Fruit fly (Drosophila melanogaster) whole organism, embryonic: ENCODE measurements around the gene Dr.

Source experiments
- Aef1 ChIP-seq: fragments of 200-800 bp; sonication (Bioruptor generic); IDR thresholded peaks from 3 replicates; pipeline ENCODE4 v1.3.6; 2022; ENCODE audit warnings: missing biosample characterization, missing genetic modification characterization
- Asciz ChIP-seq: fragments of 200-800 bp; sonication (Bioruptor generic); optimal IDR thresholded peaks from 2 replicates; lab custom pipeline; 2017; ENCODE audit warnings: missing biosample characterization, mild to moderate bottlenecking, missing genetic modification characterization, missing genetic modification reagents
- B-H1 ChIP-seq: fragments of 200-800 bp; sonication (Bioruptor generic); IDR thresholded peaks from 3 replicates; pipeline ENCODE4 v1.3.6; 2022; ENCODE audit warnings: missing biosample characterization, missing genetic modification characterization
- BtbVII ChIP-seq: fragments of 200-800 bp; sonication (Bioruptor generic); optimal IDR thresholded peaks from 3 replicates; lab custom pipeline; 2017; ENCODE audit warnings: missing biosample characterization, mild to moderate bottlenecking, missing genetic modification characterization
- Bteb2 ChIP-seq: fragments of 200-800 bp; sonication (Bioruptor generic); optimal IDR thresholded peaks from 2 replicates; lab custom pipeline; 2016; ENCODE audit warnings: missing biosample characterization, missing genetic modification characterization
- CG11504 ChIP-seq: fragments of 200-800 bp; sonication (Bioruptor generic); optimal IDR thresholded peaks from 3 replicates; lab custom pipeline; 2019; ENCODE audit warnings: missing biosample characterization, mild to moderate bottlenecking, missing genetic modification characterization, moderate library complexity
- CG13624 ChIP-seq: fragments of 200-800 bp; sonication (Bioruptor generic); optimal IDR thresholded peaks from 2 replicates; lab custom pipeline; 2016; ENCODE audit warnings: missing biosample characterization, missing genetic modification characterization
- CG13894 ChIP-seq: fragments of 200-800 bp; sonication (Bioruptor generic); optimal IDR thresholded peaks from 3 replicates; lab custom pipeline; 2018; ENCODE audit warnings: missing biosample characterization, mild to moderate bottlenecking, missing genetic modification characterization, moderate library complexity
- CG14965 ChIP-seq: fragments of 200-800 bp; sonication (Bioruptor generic); optimal IDR thresholded peaks from 2 replicates; lab custom pipeline; 2016; ENCODE audit warnings: missing biosample characterization, missing genetic modification characterization, borderline replicate concordance
- CG15073 ChIP-seq: fragments of 200-800 bp; sonication (Bioruptor generic); optimal IDR thresholded peaks from 2 replicates; lab custom pipeline; 2016; ENCODE audit warnings: missing biosample characterization, missing genetic modification characterization
- CG16813 ChIP-seq: fragments of 200-800 bp; sonication (Bioruptor generic); IDR thresholded peaks from 3 replicates; pipeline ENCODE4 v1.3.6; 2022; ENCODE audit warnings: missing biosample characterization, missing genetic modification characterization; ENCODE audit not compliant: partially characterized antibody
- CG17912 ChIP-seq: fragments of 200-800 bp; sonication (Bioruptor generic); optimal IDR thresholded peaks from 2 replicates; lab custom pipeline; 2018; ENCODE audit warnings: missing biosample characterization, mild to moderate bottlenecking, missing genetic modification characterization
- CG2129 ChIP-seq: fragments of 200-800 bp; sonication (Bioruptor generic); IDR thresholded peaks from 2 replicates; pipeline ENCODE4 v1.3.6; 2022; ENCODE audit warnings: missing biosample characterization, missing genetic modification characterization; ENCODE audit not compliant: partially characterized antibody
- CG2202 ChIP-seq: fragments of 200-800 bp; sonication (Bioruptor generic); optimal IDR thresholded peaks from 2 replicates; lab custom pipeline; 2018; ENCODE audit warnings: missing biosample characterization, mild to moderate bottlenecking, missing genetic modification characterization
- CG4820 ChIP-seq: fragments of 200-800 bp; sonication (Bioruptor generic); optimal IDR thresholded peaks from 3 replicates; lab custom pipeline; 2016; ENCODE audit warnings: missing biosample characterization, missing genetic modification characterization
- CG6689 ChIP-seq: fragments of 200-800 bp; sonication (Bioruptor generic); IDR thresholded peaks from 2 replicates; pipeline ENCODE4 v1.3.6; 2022; ENCODE audit warnings: missing biosample characterization, missing genetic modification characterization
- CG7928 ChIP-seq: fragments of 200-800 bp; sonication (Bioruptor generic); optimal IDR thresholded peaks from 2 replicates; lab custom pipeline; 2017; ENCODE audit warnings: missing biosample characterization, mild to moderate bottlenecking, missing genetic modification characterization
- CG8944 ChIP-seq: fragments of 200-800 bp; sonication (Bioruptor generic); optimal IDR thresholded peaks from 3 replicates; lab custom pipeline; 2016; ENCODE audit warnings: missing biosample characterization, missing genetic modification characterization
- Chrac-16 ChIP-seq: fragments of 200-800 bp; sonication (Bioruptor generic); optimal IDR thresholded peaks from 3 replicates; lab custom pipeline; 2016; ENCODE audit warnings: missing biosample characterization, missing genetic modification characterization
- Fer3 ChIP-seq: fragments of 200-800 bp; sonication (Bioruptor generic); optimal IDR thresholded peaks from 2 replicates; lab custom pipeline; 2018; ENCODE audit warnings: missing biosample characterization, mild to moderate bottlenecking, missing genetic modification characterization, moderate library complexity
- GATAe ChIP-seq: fragments of 200-800 bp; sonication (Bioruptor generic); conservative IDR thresholded peaks from 2 replicates; pipeline ENCODE4 v1.3.6; 2022; ENCODE audit warnings: missing biosample characterization, missing genetic modification characterization
- H2.0 ChIP-seq: fragments of 200-800 bp; sonication (Bioruptor generic); IDR thresholded peaks from 2 replicates; pipeline ENCODE4 v1.3.6; 2022; ENCODE audit warnings: missing biosample characterization, missing genetic modification characterization
- Hr39 ChIP-seq: fragments of >200 bp; optimal IDR thresholded peaks from 2 replicates; lab custom pipeline; 2017
- Meics ChIP-seq: fragments of 200-800 bp; sonication (Bioruptor generic); optimal IDR thresholded peaks from 2 replicates; lab custom pipeline; 2017; ENCODE audit warnings: missing biosample characterization, mild to moderate bottlenecking, missing genetic modification characterization
- Rfx ChIP-seq: fragments of 200-800 bp; sonication (Bioruptor generic); IDR thresholded peaks from 2 replicates; pipeline ENCODE4 v1.3.6; 2022; ENCODE audit warnings: missing biosample characterization, missing genetic modification characterization
- Sin3A ChIP-seq: fragments of >200 bp; optimal IDR thresholded peaks from 2 replicates; lab custom pipeline; 2018
- abd-A ChIP-seq: fragments of 200-800 bp; sonication (Bioruptor generic); optimal IDR thresholded peaks from 3 replicates; lab custom pipeline; 2019; ENCODE audit warnings: missing biosample characterization, mild to moderate bottlenecking, missing genetic modification characterization, moderate library complexity
- chinmo ChIP-seq: fragments of 200-800 bp; sonication (Bioruptor generic); IDR thresholded peaks from 4 replicates; pipeline ENCODE4 v1.3.6; 2022; ENCODE audit warnings: missing biosample characterization, missing genetic modification characterization; ENCODE audit not compliant: partially characterized antibody
- crol ChIP-seq: fragments of 200-800 bp; sonication (Bioruptor generic); IDR thresholded peaks from 2 replicates; pipeline ENCODE4 v1.3.6; 2022; ENCODE audit warnings: missing biosample characterization, missing genetic modification characterization
- dan ChIP-seq: fragments of 200-800 bp; sonication (Bioruptor generic); IDR thresholded peaks from 2 replicates; pipeline ENCODE4 v1.3.6; 2022; ENCODE audit warnings: missing biosample characterization, missing genetic modification characterization
- dmrt11E ChIP-seq: fragments of 200-800 bp; sonication (Bioruptor generic); optimal IDR thresholded peaks from 3 replicates; lab custom pipeline; 2018; ENCODE audit warnings: missing biosample characterization, mild to moderate bottlenecking, missing genetic modification characterization, moderate library complexity
- dmrt99B ChIP-seq: fragments of 200-800 bp; sonication (Bioruptor generic); optimal IDR thresholded peaks from 2 replicates; lab custom pipeline; 2018; ENCODE audit warnings: missing biosample characterization, mild to moderate bottlenecking, missing genetic modification characterization, moderate library complexity
- ems ChIP-seq: fragments of 200-800 bp; sonication (Bioruptor generic); optimal IDR thresholded peaks from 3 replicates; lab custom pipeline; 2016; ENCODE audit warnings: missing biosample characterization, missing genetic modification characterization
- en ChIP-seq: fragments of 200-800 bp; sonication (Bioruptor generic); optimal IDR thresholded peaks from 2 replicates; lab custom pipeline; 2016; ENCODE audit warnings: missing biosample characterization, missing genetic modification characterization
- eyg ChIP-seq: fragments of 200-800 bp; sonication (Bioruptor generic); optimal IDR thresholded peaks from 3 replicates; lab custom pipeline; 2016; ENCODE audit warnings: missing biosample characterization, missing genetic modification characterization
- fd102C ChIP-seq: fragments of 200-800 bp; sonication (Bioruptor generic); optimal IDR thresholded peaks from 2 replicates; lab custom pipeline; 2018; ENCODE audit warnings: missing biosample characterization, mild to moderate bottlenecking, missing genetic modification characterization, moderate library complexity
- jing ChIP-seq: fragments of 200-800 bp; sonication (Bioruptor generic); optimal IDR thresholded peaks from 2 replicates; lab custom pipeline; 2018; ENCODE audit warnings: missing biosample characterization, mild to moderate bottlenecking, missing genetic modification characterization
- mirr ChIP-seq: fragments of 200-800 bp; sonication (Bioruptor generic); optimal IDR thresholded peaks from 3 replicates; lab custom pipeline; 2018; ENCODE audit warnings: missing biosample characterization, mild to moderate bottlenecking, missing genetic modification characterization
- pzg ChIP-seq: fragments of 200-800 bp; sonication (Bioruptor generic); optimal IDR thresholded peaks from 3 replicates; lab custom pipeline; 2018; ENCODE audit warnings: missing biosample characterization, mild to moderate bottlenecking, missing genetic modification characterization, moderate library complexity
- sd ChIP-seq: fragments of 200-800 bp; sonication (Bioruptor generic); optimal IDR thresholded peaks from 3 replicates; lab custom pipeline; 2018; ENCODE audit warnings: missing biosample characterization, mild to moderate bottlenecking, missing genetic modification characterization, moderate library complexity
- sob ChIP-seq: fragments of 200-800 bp; sonication (Bioruptor generic); IDR thresholded peaks from 2 replicates; pipeline ENCODE4 v1.3.6; 2022; ENCODE audit warnings: missing biosample characterization, missing genetic modification characterization
- tio ChIP-seq: fragments of 200-800 bp; sonication (Bioruptor generic); optimal IDR thresholded peaks from 2 replicates; lab custom pipeline; 2017; ENCODE audit warnings: missing biosample characterization, missing genetic modification characterization, inconsistent platforms
- toy ChIP-seq: fragments of 200-800 bp; sonication (Bioruptor generic); IDR thresholded peaks from 2 replicates; pipeline ENCODE4 v1.3.6; 2022; ENCODE audit warnings: missing biosample characterization, missing genetic modification characterization
- ttk ChIP-seq: fragments of 200-800 bp; sonication (Bioruptor generic); IDR thresholded peaks from 2 replicates; pipeline ENCODE4 v2.1.2; 2022; ENCODE audit warnings: missing biosample characterization, missing genetic modification characterization
- zen2 ChIP-seq: fragments of 200-800 bp; sonication (Bioruptor generic); IDR thresholded peaks from 3 replicates; pipeline ENCODE4 v1.3.6; 2022; ENCODE audit warnings: missing biosample characterization, missing genetic modification characterization; ENCODE audit not compliant: partially characterized antibody
- zf30C ChIP-seq: fragments of 200-800 bp; sonication (Bioruptor generic); optimal IDR thresholded peaks from 3 replicates; lab custom pipeline; 2018; ENCODE audit warnings: missing biosample characterization, mild to moderate bottlenecking, missing genetic modification characterization

Gene Dr

DNA sequence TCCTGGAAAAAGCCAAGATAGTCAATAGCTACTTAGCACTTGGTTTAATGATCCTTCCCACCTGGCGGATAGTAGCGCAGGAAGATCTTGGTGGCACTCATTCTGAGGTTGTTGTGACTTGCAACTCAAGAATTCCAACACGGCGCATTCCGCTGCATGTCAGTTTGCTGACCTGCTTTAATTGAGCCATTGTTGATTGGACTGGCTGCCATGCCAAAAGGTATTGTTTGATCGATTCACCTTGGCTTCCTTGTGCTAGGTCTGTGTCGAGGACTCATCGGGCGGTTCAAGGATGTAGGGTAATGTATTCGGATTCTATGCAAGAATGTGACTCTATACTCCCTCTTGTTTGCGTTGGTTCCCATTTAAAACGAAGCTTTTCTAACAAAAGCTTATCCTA lies 44.6 kb downstream of the Dr start, which contains the start of gene CG7568:
Gene CG7568, minus strand, starts transcription at position 101 of the 400 bp plus-strand sequence.
- TF ChIP-seq Aef1 (GFP tag; lab: Robert Waterston, UW) (no peak), en (GFP tag; lab: Kevin White, UChicago) (no peak), CG4820 (GFP tag; lab: Kevin White, UChicago) (no peak), Sin3A (no peak), CG15073 (GFP tag; lab: Kevin White, UChicago) (no peak), tio (GFP tag; lab: Kevin White, UChicago) (no peak), BtbVII (no peak), CG14965 (no peak), jing (no peak), CG2202 (no peak), Chrac-16 (GFP tag; lab: Kevin White, UChicago) (no peak), Asciz (no peak), sob (GFP tag; lab: Robert Waterston, UW) (no peak), ems (GFP tag; lab: Kevin White, UChicago) (no peak), H2.0 (no peak), CG11504 (tag; lab: Kevin White, UChicago) (no peak), fd102C (GFP tag; lab: Kevin White, UChicago) (no peak), zf30C (GFP tag; lab: Kevin White, UChicago) (no peak)

DNA sequence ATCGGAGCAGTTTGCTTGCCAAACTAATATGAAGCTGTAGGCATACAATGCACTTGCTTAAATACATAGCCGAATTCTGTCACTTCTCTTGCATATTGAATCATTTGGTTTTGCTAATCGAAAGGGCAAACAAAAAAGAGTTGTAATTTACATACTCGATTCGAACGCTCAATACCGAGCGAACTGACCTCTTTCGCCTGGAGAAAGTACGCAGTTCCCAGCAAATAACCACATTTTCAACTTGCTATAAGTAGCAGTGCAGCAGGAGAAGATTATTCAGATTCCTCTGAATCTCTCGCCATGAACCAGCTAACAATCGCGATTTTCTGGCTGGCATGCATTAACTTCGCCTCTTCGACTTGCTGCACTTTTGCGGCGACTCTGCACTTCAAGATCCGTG lies 52.0 kb downstream of the Dr start, which contains the start of gene Diedel2:
Gene Diedel2, plus strand, starts transcription at position 301 of the 400 bp plus-strand sequence.
- TF ChIP-seq B-H1 (no peak), mirr (GFP tag; lab: Kevin White, UChicago) (no peak), CG17912 (GFP tag; lab: Kevin White, UChicago) (no peak), GATAe (GFP tag; lab: Robert Waterston, UW) (no peak), Bteb2 (GFP tag; lab: Kevin White, UChicago) (no peak), ttk (GFP tag; lab: Robert Waterston, UW) (no peak), eyg (GFP tag; lab: Kevin White, UChicago) (no peak), dan (no peak), Rfx (GFP tag; lab: Robert Waterston, UW) (no peak), CG6689 (GFP tag; lab: Robert Waterston, UW) (no peak), CG13624 (no peak), pzg (GFP tag; lab: Kevin White, UChicago) (no peak), abd-A (tag; lab: Kevin White, UChicago) (no peak), Fer3 (tag; lab: Kevin White, UChicago) (no peak), dmrt99B (tag; lab: Kevin White, UChicago) (no peak), CG13894 (tag; lab: Kevin White, UChicago) (no peak)
- TF ChIP-seq, all 482 proteins: peak for 0

DNA sequence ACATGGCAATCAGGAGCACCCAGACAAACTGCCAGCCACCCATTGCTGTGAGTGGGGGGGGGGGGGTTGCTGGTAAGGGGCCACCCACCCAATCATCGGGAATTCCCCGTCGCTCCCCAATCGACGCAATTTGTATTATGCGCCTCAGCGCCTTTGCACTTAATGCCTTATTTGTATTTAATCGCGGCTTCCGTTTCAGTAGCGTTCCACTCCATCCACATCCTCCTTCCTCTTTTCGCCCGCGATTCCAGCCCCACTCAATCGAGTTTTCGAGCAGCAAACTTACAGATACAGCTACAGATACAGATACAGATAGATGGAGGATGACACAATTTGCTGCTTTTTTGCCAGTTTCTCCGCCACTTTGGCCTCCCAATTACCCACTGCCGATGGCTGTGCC lies 54.8 kb downstream of the Dr start:
- TF ChIP-seq Meics (GFP tag; lab: Kevin White, UChicago) (no peak), sd (tag; lab: Kevin White, UChicago) (no peak), Hr39 (lab: Kevin White, UChicago) (peak; percentile 56), CG7928 (no peak), dmrt11E (no peak), abd-A (tag; lab: Kevin White, UChicago) (peak; percentile 64), zen2 (GFP tag; lab: Robert Waterston, UW) (no peak), crol (GFP tag; lab: Robert Waterston, UW) (peak; percentile 40; the same call in 1 of the 2 replicates), CG8944 (GFP tag; lab: Kevin White, UChicago) (no peak), CG2129 (no peak), CG16813 (GFP tag; lab: Robert Waterston, UW) (no peak), chinmo (GFP tag; lab: Robert Waterston, UW) (no peak), toy (0 out of 2 replicates have a peak, but pooled peaks have one; percentile 7)
